Worm (Caenorhabditis elegans) whole organism, midembryonic: ENCODE results near the gene H37A05.2.
A peak's percentile ranks its signal among the peaks of the same experiment; 100 is the strongest.

Experiments used
- T22C8.4 ChIP-seq: fragments of 200-800 bp; sonication (Bioruptor generic); IDR thresholded peaks from 2 replicates; pipeline ENCODE4 v1.3.6; 2022; ENCODE audit warnings: missing genetic modification characterization, missing compliant biosample characterization
- cog-1 ChIP-seq: sonication (generic microtip); optimal IDR thresholded peaks from 2 replicates; lab custom pipeline; 2016; ENCODE audit warnings: missing genetic modification characterization, missing compliant biosample characterization
- flt-1 ChIP-seq: fragments of 200-800 bp; sonication (Bioruptor generic); IDR thresholded peaks from 2 replicates; pipeline ENCODE4 v1.3.6; 2022; ENCODE audit warnings: missing genetic modification characterization, missing compliant biosample characterization
- klf-2 ChIP-seq: fragments of 200-800 bp; sonication (Bioruptor generic); conservative IDR thresholded peaks from 2 replicates; pipeline ENCODE4 v1.3.6; 2022; ENCODE audit warnings: missing genetic modification reagents, missing genetic modification characterization, missing compliant biosample characterization
- med-1 ChIP-seq: sonication (generic microtip); optimal IDR thresholded peaks from 2 replicates; lab custom pipeline; 2017; ENCODE audit warnings: missing genetic modification characterization, mild to moderate bottlenecking, missing compliant biosample characterization, antibody characterized with exemption, missing genetic modification reagents; ENCODE audit not compliant: insufficient read depth
- ref-1 ChIP-seq: fragments of 200-800 bp; sonication (Bioruptor generic); conservative IDR thresholded peaks from 2 replicates; pipeline ENCODE4 v1.3.6; 2022; ENCODE audit warnings: missing genetic modification reagents, missing genetic modification characterization, missing compliant biosample characterization
- tab-1 ChIP-seq: fragments of 200-800 bp; sonication (Bioruptor generic); IDR thresholded peaks from 2 replicates; pipeline ENCODE4 v1.3.6; 2022; ENCODE audit warnings: missing genetic modification characterization, missing compliant biosample characterization
- ztf-23 ChIP-seq: fragments of 200-800 bp; sonication (Bioruptor generic); IDR thresholded peaks from 2 replicates; pipeline ENCODE4 v1.3.6; 2022; ENCODE audit warnings: missing genetic modification reagents, missing genetic modification characterization, missing compliant biosample characterization
- ztf-29 ChIP-seq: fragments of 200-800 bp; sonication (Bioruptor generic); IDR thresholded peaks from 2 replicates; pipeline ENCODE4 v1.3.6; 2022; ENCODE audit warnings: missing genetic modification reagents, missing genetic modification characterization, missing compliant biosample characterization

H37A05.2 gene

DNA sequence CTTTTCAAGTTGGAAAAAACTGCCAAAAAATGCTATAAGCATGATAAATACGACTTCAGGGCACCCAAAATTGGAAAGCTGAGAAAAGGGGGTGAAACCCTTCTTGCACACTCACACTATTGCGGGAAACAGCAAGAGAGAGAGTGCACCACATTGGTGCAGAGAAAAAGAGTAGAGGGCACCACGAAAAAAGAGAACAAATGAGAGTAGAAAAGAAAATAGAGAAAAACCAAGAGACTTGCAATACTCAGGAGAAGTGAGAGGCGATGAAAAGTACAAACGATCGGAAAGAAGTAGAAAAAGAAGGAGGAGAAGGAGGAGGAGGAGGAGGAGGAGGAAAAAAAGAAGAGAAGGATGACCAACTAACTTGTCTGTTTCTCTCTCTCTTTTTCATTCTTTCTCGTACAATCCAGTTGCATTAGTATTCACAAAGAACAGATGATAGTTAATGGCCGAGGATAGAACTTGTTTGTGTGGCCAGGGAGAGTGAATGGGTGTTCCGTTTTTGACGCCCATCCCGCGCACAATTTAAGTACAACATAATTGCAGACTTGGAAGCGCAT is 21.2 kb upstream of the H37A05.2 start:
- TF ChIP-seq flt-1 (GFP tag; lab: Robert Waterston, UW), result no peak
- TF ChIP-seq T22C8.4, result no peak
- no peak for TF ChIP-seq med-1 (GFP tag; lab: Kevin White, UChicago)
- TF ChIP-seq cog-1 (tag; lab: Kevin White, UChicago), result peak; percentile 69

DNA sequence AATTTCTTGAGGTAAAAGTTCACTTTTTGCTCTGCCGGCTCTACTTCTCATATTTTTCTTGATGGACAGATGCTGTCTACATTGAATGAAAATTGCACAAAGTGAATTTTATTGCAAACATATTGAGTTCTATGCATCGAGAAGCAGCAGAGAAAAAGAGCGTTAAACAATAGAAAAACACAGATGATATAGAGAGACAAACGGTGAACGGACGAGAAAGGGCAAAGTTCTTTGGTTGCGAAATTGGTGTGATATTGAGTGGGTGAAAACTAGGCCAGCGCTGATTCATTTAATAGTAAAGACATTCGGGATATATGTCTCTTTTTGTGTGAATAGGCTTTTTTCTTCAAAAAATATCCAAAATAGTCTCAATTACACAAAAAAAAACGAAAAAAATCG is 20.3 kb upstream of the H37A05.2 start:
- TF ChIP-seq med-1 (GFP tag; lab: Kevin White, UChicago) (no peak), cog-1 (tag; lab: Kevin White, UChicago) (no peak), ztf-23 (no peak), T22C8.4 (no peak), ztf-29 (GFP tag; lab: Robert Waterston, UW) (no peak), tab-1 (GFP tag; lab: Robert Waterston, UW) (no peak), klf-2 (GFP tag; lab: Robert Waterston, UW) (no peak), ref-1 (GFP tag; lab: Robert Waterston, UW) (no peak), flt-1 (GFP tag; lab: Robert Waterston, UW) (no peak)

DNA sequence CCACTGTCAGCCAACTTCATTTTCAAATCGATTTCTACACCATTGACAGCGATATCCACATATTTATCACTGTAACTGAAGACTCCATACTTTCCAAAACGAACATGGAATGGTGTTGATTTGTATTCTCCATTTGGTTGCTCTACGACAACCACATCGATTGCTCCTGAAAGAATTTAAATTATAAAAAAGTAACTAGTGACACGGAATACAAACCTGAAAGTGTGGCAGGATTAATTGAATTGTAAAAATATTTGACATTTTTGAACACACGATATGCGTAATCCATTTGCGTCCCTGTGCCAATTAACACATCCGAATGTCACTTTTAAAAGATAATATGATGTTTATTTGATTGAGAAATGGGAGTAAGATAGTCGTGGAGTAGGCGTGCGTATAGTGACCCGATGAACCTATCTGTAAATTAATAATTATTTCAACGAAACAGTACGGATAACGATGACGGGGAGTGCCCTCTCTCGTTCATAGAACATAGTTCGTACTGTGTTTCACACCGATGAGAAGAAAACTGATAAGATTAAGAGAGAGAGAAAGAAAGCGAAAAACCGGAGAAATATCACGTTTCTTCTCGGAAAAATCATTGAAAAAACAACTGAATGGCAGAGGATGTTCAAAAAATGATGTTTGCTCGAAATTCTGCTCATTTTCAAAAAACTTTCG is 19.8 kb upstream of the H37A05.2 start, which contains the start of gene lpin-1:
Gene lpin-1 (minus strand): TSS at position 417 of the 681 bp plus-strand sequence.
- TF ChIP-seq med-1 (GFP tag; lab: Kevin White, UChicago) (no peak), cog-1 (tag; lab: Kevin White, UChicago) (no peak), ref-1 (GFP tag; lab: Robert Waterston, UW) (no peak), tab-1 (GFP tag; lab: Robert Waterston, UW) (no peak), ztf-23 (no peak), ztf-29 (GFP tag; lab: Robert Waterston, UW) (no peak), flt-1 (GFP tag; lab: Robert Waterston, UW) (no peak), klf-2 (GFP tag; lab: Robert Waterston, UW) (no peak), T22C8.4 (no peak)

DNA sequence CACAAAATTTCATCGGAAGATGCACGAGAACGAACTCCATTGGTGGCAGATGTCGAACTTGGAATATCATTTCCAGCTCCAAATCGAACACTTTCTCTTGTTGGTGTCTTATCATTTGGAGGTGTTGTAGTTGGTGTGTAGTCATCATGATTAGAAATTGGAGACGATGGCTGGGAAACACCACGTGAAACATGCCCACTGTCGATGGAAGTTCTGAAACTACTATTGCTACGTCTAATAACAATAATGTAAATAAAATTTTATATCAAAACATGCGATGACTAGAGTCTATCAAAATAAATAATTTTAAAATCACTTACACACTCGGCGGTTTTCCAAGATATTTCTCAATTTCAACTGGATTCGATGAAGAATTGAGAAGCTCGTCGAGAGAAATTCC is 18.3 kb upstream of the H37A05.2 start:
- TF ChIP-seq klf-2 (GFP tag; lab: Robert Waterston, UW) (no peak), med-1 (GFP tag; lab: Kevin White, UChicago) (no peak), flt-1 (GFP tag; lab: Robert Waterston, UW) (no peak), ref-1 (GFP tag; lab: Robert Waterston, UW) (no peak), ztf-29 (GFP tag; lab: Robert Waterston, UW) (no peak), T22C8.4 (no peak), cog-1 (tag; lab: Kevin White, UChicago) (no peak), ztf-23 (no peak), tab-1 (GFP tag; lab: Robert Waterston, UW) (no peak)

DNA sequence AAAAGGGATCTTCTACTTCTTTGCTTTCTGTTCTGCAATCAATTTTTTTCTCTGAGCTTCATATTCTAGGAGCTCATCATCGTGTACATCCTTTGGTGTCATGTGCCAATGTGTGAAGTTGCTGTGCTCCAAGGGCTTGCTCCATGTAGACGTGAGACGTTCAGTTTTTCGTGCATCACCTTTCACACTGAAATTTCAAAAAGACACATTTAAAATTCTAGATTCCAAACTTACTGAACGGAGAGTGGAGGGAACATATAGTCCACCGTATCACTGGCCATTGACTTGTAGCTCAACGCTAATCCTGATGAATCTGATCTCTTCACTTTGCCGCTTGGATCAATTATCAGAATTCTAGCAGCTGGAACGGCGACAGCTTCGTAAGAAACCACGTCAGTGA is 16.8 kb upstream of the H37A05.2 start:
- TF ChIP-seq tab-1 (GFP tag; lab: Robert Waterston, UW), result no peak
- TF ChIP-seq cog-1 (tag; lab: Kevin White, UChicago), result no peak
- no peak for TF ChIP-seq flt-1 (GFP tag; lab: Robert Waterston, UW)
- no peak for TF ChIP-seq med-1 (GFP tag; lab: Kevin White, UChicago)
- TF ChIP-seq T22C8.4, result no peak

DNA sequence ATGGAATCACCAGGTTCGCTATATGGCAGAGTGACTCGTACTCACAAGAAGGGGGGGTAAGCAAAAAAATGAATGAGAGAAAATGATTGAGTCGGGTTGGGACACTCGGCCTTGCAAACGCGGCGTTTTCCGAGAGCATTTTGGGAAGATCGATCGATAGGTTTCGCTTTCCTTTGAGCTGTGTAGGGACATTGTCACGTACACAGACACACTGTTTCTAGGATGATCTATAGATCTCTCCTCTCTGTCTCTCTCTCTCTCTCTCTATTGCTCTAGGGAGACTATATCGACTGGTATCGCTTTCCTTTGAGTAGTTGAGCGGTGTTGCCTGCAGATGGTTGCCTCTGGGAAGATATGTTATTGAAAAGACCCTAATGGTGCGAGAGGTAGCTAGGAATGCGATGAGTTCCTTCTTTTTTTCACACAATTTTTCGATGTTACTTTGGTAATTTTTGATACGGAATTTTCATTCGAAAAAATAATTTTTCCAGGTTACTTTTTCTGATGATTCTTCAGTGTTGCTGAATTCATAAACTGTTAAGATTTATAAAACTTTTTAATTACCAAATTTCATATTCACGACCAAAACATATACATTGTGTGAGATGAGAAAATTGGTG is 15.8 kb upstream of the H37A05.2 start, which contains the start of gene H37A05.4:
Gene H37A05.4 (minus strand): TSS at position 51 of the 620 bp plus-strand sequence.
- no peak for TF ChIP-seq cog-1 (tag; lab: Kevin White, UChicago)
- TF ChIP-seq tab-1 (GFP tag; lab: Robert Waterston, UW), result no peak
- no peak for TF ChIP-seq ztf-29 (GFP tag; lab: Robert Waterston, UW)
- TF ChIP-seq T22C8.4, result no peak

DNA sequence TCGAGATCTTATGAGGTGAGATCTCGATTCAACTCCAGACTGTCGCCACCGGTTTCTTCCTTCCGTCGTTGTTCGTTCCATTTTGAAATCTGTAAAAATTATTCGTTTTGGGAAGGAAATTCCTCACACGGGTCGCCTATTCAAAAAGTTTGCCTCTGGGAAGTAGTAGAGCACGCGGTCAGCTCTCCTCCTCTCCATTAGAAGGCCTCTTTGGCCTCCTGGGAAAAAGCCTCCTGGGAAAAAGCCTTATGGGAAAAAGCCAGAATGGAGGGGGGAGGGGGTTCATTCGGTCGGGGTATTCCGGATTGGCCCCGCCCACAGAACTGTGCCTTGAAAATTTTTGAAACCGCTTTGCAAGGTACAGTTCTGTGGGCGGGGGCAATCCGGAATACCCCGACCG is 13.6 kb upstream of the H37A05.2 start:
- TF ChIP-seq cog-1 (tag; lab: Kevin White, UChicago) (no peak), T22C8.4 (no peak), flt-1 (GFP tag; lab: Robert Waterston, UW) (no peak), ztf-29 (GFP tag; lab: Robert Waterston, UW) (no peak), tab-1 (GFP tag; lab: Robert Waterston, UW) (no peak), ztf-23 (no peak), klf-2 (GFP tag; lab: Robert Waterston, UW) (no peak), ref-1 (GFP tag; lab: Robert Waterston, UW) (no peak), med-1 (GFP tag; lab: Kevin White, UChicago) (no peak)

DNA sequence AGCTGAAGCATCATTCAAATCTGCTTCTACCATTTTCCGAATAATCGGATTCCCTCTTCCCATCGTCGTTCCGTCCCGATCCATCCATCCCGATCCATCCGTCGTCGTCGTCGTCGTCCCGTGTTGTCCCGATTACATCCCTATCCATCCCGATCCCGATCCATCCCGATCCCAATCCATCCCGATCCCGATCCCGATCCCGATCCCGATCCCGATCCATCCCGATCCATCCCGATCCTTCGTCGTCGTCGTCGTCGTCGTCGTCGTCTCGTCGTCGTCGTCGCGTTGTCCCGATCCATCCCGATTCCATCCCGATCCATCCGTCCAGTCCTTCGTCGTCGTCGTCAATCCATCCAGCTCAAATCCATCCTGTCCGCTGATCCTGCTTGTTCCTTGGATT is 13.1 kb upstream of the H37A05.2 start:
- TF ChIP-seq tab-1 (GFP tag; lab: Robert Waterston, UW), result no peak
- no peak for TF ChIP-seq ref-1 (GFP tag; lab: Robert Waterston, UW)
- TF ChIP-seq med-1 (GFP tag; lab: Kevin White, UChicago), result no peak
- TF ChIP-seq flt-1 (GFP tag; lab: Robert Waterston, UW), result no peak
- no peak for TF ChIP-seq cog-1 (tag; lab: Kevin White, UChicago)
- no peak for TF ChIP-seq ztf-29 (GFP tag; lab: Robert Waterston, UW)
- no peak for TF ChIP-seq T22C8.4
- no peak for TF ChIP-seq klf-2 (GFP tag; lab: Robert Waterston, UW)
- TF ChIP-seq ztf-23, result no peak

DNA sequence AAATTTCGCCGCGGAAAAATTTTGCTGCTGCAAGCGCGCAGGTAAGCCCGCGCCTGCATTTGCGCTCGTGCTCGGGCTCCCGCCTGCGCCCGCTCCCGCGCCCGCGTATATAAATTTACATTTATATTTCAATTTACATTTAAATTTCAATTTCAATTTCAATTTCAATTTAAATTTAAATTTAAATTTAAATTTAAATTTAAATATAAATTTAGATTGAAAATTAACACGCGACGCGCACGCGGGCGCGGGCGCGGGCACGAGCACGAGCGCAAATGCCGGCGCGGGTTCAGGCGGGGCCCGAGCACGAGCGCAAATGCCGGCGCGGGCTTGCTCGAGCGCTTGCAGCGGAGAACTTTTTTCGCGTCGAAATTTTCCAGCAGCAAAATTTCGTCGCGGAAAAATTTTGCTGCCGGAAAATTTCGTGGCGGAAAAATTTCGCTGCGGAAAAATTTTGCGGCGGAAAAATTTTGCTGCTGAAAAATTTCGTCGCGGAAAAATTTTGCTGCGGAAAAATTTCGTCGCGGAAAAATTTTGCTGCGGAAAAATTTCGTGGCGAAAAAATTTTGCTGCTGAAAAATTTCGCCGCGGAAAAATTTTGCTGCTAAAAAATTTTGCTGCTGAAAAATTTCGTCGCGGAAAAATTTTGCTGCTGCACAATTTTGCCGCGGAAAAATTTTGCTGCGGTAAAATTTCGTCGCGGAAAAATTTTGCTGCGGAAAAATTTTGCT is 12.0 kb upstream of the H37A05.2 start:
- TF ChIP-seq ztf-29 (GFP tag; lab: Robert Waterston, UW), result peak; percentile 47; the same call in 1 of the 2 replicates
- TF ChIP-seq flt-1 (GFP tag; lab: Robert Waterston, UW), result peak; percentile 31
- TF ChIP-seq tab-1 (GFP tag; lab: Robert Waterston, UW), result peak; percentile 68; the same call in 1 of the 2 replicates
- peak; percentile 70 for TF ChIP-seq klf-2 (GFP tag; lab: Robert Waterston, UW)
- TF ChIP-seq cog-1 (tag; lab: Kevin White, UChicago), result no peak
- peak; percentile 51; the same call in 1 of the 2 replicates for TF ChIP-seq ztf-23
- no peak; the same call in 1 of the 2 replicates for TF ChIP-seq ref-1 (GFP tag; lab: Robert Waterston, UW)
- no peak for TF ChIP-seq med-1 (GFP tag; lab: Kevin White, UChicago)
